Fruit fly (Drosophila melanogaster) ovary, adult (tissue): ENCODE data around the gene prt.
A peak's percentile ranks its signal among the peaks of the same experiment; 100 is the strongest.

Experiments used
- CG17801 ChIP-seq: fragments of 200-800 bp; optimal IDR thresholded peaks from 2 replicates; lab custom pipeline; 2019; ENCODE audit warnings: missing biosample characterization, mild to moderate bottlenecking, missing genetic modification characterization, moderate library complexity; ENCODE audit not compliant: partially characterized antibody

The prt gene

dm6 chr3R:23668583-23668982, 30.2 kb downstream of the prt start:
- no peak for TF ChIP-seq CG17801 (GFP tag; lab: Kevin White, UChicago)

DNA sequence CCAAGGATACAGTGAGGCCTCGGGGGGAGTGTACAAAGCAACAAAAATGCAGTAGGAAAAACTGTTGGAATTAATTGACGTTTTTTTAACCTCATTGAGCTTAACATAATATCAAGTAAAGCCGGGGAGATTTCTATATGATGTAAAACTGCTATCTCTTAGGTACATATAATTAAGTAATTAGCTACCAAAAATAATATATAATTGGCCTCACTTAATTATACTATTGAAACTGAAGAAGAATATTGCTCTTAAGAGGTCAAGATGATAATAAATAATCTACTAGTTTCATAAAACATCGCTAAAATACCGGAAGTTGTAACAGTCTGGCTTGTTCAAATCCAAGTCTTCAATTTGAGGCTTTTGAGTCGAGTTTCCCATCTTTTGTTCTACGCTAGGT, 31.4 kb downstream of the prt start:
- no peak for TF ChIP-seq CG17801 (GFP tag; lab: Kevin White, UChicago)

- TF ChIP-seq CG17801 (GFP tag; lab: Kevin White, UChicago) = no peak
These were observed 32.1 kb downstream of the prt start for dm6 chr3R:23666672-23667211.

- TF ChIP-seq CG17801 (GFP tag; lab: Kevin White, UChicago) = no peak
These were observed 34.4 kb downstream of the prt start for dm6 chr3R:23664437-23664836.

DNA sequence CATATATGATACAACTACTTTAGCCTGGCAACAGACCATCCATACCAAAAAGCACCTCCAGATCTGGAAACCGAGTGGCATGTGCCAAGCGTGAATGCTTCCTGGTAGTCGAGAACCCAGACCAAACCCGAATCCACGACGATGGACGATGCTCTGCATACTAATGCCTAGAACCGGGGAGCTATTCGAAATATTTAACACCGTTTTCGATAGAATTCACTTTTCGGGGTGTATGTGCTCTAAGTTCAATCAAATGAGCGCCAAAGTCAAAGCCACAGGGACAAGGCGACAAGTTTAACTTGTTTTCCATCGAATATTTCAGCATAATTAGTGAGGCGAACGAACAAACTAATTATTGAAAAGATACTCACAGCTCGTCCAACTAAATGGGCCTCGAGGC, 36.0 kb downstream of the prt start:
- TF ChIP-seq CG17801 (GFP tag; lab: Kevin White, UChicago) = no peak

- TF ChIP-seq CG17801 (GFP tag; lab: Kevin White, UChicago) = no peak
These were observed 39.2 kb downstream of the prt start for dm6 chr3R:23659598-23659997.

DNA sequence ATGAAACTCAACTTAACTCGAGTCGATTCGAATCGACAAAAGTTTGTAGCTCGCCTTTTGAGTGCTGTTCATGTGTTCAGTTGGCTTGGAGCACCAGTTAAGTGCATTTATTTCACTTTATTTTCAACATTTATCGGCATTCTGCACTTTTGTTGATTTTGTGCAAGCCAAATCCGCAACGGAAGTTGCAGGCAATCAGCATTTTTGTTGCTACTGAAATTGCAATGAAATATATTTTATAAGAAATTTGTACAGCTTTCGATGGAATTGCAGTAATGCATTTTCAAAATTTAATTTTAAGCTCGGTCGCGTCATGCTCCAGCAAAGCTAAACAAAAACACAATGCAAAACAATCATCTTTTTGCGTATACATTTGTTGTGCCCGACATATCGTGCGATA, 39.9 kb downstream of the prt start:
- TF ChIP-seq CG17801 (GFP tag; lab: Kevin White, UChicago) = peak; percentile 48

- TF ChIP-seq CG17801 (GFP tag; lab: Kevin White, UChicago) = no peak
These were observed 41.2 kb downstream of the prt start for dm6 chr3R:23657357-23658318.

DNA sequence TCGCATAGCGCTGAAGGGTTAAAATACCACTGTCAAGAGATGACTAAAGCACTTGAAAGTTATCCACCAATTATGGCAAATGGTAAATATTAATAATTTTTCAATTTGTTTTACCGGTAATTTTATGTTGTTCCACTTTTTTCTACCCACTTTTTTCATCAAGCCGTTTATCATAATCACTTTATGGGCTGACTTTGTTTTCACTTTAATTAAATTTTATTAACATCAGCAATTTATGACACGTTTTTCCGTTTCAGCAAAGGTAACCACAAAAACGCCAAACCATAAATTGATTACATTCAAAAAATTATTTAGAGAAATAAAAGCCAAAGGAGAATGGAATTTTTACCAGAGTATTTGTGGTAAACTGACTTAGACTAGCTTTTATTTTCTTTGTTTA, 43.3 kb downstream of the prt start:
- TF ChIP-seq CG17801 (GFP tag; lab: Kevin White, UChicago) = peak; percentile 20

- no peak for TF ChIP-seq CG17801 (GFP tag; lab: Kevin White, UChicago)
These were observed 46.2 kb downstream of the prt start for dm6 chr3R:23652525-23653108.

DNA sequence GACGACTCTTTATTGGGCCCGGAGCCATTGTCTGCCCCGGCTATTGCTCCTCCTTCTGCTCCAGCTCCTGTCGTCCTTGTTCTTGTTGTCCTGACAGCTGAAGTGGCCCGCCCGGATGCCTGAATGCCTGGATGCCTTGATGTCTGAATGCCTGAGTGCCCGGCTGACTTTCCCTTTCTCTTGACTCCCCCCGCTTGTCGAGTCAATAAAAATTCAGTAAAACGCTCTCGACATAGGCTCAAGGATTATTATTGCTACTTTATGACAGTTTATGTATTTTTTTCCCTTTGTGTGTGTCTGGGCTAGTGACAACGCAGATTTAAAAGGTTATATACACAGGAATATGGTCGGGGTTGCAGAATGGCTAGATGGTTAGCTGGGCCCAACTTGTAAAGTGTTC, 49.0 kb downstream of the prt start:
- TF ChIP-seq CG17801 (GFP tag; lab: Kevin White, UChicago) = no peak
